Fruit fly (Drosophila melanogaster) whole organism, embryonic: Measurements from ENCODE around the gene CG5618.

Experiments used
- Ada2b ChIP-seq: fragments of 200-800 bp; sonication (Bioruptor generic); IDR thresholded peaks from 2 replicates; pipeline ENCODE4 v1.3.6; 2022; ENCODE audit warnings: missing biosample characterization, missing genetic modification characterization
- Adf1 ChIP-seq: fragments of 200-800 bp; sonication (Bioruptor generic); IDR thresholded peaks from 2 replicates; pipeline ENCODE4 v1.3.6; 2022; ENCODE audit warnings: missing biosample characterization, missing genetic modification characterization
- Antp ChIP-seq: fragments of 200-800 bp; sonication (Bioruptor generic); optimal IDR thresholded peaks from 3 replicates; lab custom pipeline; 2016; ENCODE audit warnings: missing biosample characterization, missing genetic modification characterization
- C15 ChIP-seq: fragments of 200-800 bp; sonication (Bioruptor generic); IDR thresholded peaks from 3 replicates; pipeline ENCODE4 v1.3.6; 2022; ENCODE audit warnings: missing biosample characterization, missing genetic modification characterization
- CG10366 ChIP-seq: fragments of 200-800 bp; sonication (Bioruptor generic); IDR thresholded peaks from 2 replicates; pipeline ENCODE4 v1.3.6; 2022; ENCODE audit warnings: missing biosample characterization, missing genetic modification characterization
- CG10543 ChIP-seq: fragments of 200-800 bp; sonication (Bioruptor generic); optimal IDR thresholded peaks from 3 replicates; lab custom pipeline; 2017; ENCODE audit warnings: missing biosample characterization, mild to moderate bottlenecking, missing genetic modification characterization, moderate library complexity
- CG15269 ChIP-seq: fragments of 200-800 bp; sonication (Bioruptor generic); optimal IDR thresholded peaks from 2 replicates; lab custom pipeline; 2018; ENCODE audit warnings: missing biosample characterization, mild to moderate bottlenecking, missing genetic modification characterization, moderate library complexity
- CG16815 ChIP-seq: fragments of 200-800 bp; sonication (Bioruptor generic); optimal IDR thresholded peaks from 3 replicates; lab custom pipeline; 2017; ENCODE audit warnings: missing biosample characterization, mild to moderate bottlenecking, missing genetic modification characterization
- CG17361 ChIP-seq: fragments of 200-800 bp; sonication (Bioruptor generic); IDR thresholded peaks from 3 replicates; pipeline ENCODE4 v1.3.6; 2022; ENCODE audit warnings: missing biosample characterization, missing genetic modification characterization
- CG2712 ChIP-seq: fragments of 200-800 bp; optimal IDR thresholded peaks from 3 replicates; lab custom pipeline; 2019; ENCODE audit warnings: missing biosample characterization, mild to moderate bottlenecking, missing genetic modification characterization, moderate library complexity
- CG2875 ChIP-seq: fragments of 200-800 bp; sonication (Bioruptor generic); optimal IDR thresholded peaks from 2 replicates; lab custom pipeline; 2017; ENCODE audit warnings: missing biosample characterization, mild to moderate bottlenecking, missing genetic modification characterization, missing genetic modification reagents
- CG31224 ChIP-seq: fragments of 200-800 bp; sonication (Bioruptor generic); IDR thresholded peaks from 2 replicates; pipeline ENCODE4 v1.3.6; 2022; ENCODE audit warnings: missing biosample characterization, missing genetic modification characterization
- CG31441 ChIP-seq: fragments of 200-800 bp; sonication (Bioruptor generic); IDR thresholded peaks from 2 replicates; pipeline ENCODE4 v1.3.6; 2022; ENCODE audit warnings: missing biosample characterization, missing genetic modification characterization
- CG3281 ChIP-seq: fragments of 200-800 bp; sonication (Bioruptor generic); optimal IDR thresholded peaks from 3 replicates; lab custom pipeline; 2017; ENCODE audit warnings: missing biosample characterization, mild to moderate bottlenecking, missing genetic modification characterization
- CG34376 ChIP-seq: fragments of 200-800 bp; sonication (Bioruptor generic); optimal IDR thresholded peaks from 2 replicates; lab custom pipeline; 2018; ENCODE audit warnings: missing biosample characterization, mild to moderate bottlenecking, missing genetic modification characterization
- CG4328 ChIP-seq: fragments of 200-800 bp; sonication (Bioruptor generic); optimal IDR thresholded peaks from 3 replicates; lab custom pipeline; 2017; ENCODE audit warnings: missing biosample characterization, missing genetic modification reagents, missing genetic modification characterization
- CG7987 ChIP-seq: fragments of 200-800 bp; sonication (Bioruptor generic); optimal IDR thresholded peaks from 2 replicates; lab custom pipeline; 2018; ENCODE audit warnings: missing biosample characterization, mild to moderate bottlenecking, missing genetic modification characterization, moderate library complexity
- CG8281 ChIP-seq: fragments of 200-800 bp; sonication (Bioruptor generic); optimal IDR thresholded peaks from 2 replicates; lab custom pipeline; 2018; ENCODE audit warnings: missing biosample characterization, mild to moderate bottlenecking, missing genetic modification characterization, moderate library complexity
- CG9215 ChIP-seq: fragments of 200-800 bp; sonication (Bioruptor generic); IDR thresholded peaks from 2 replicates; pipeline ENCODE4 v1.3.6; 2022; ENCODE audit warnings: missing biosample characterization, missing genetic modification characterization
- Chrac-16 ChIP-seq: fragments of 200-800 bp; sonication (Bioruptor generic); optimal IDR thresholded peaks from 3 replicates; lab custom pipeline; 2016; ENCODE audit warnings: missing biosample characterization, missing genetic modification characterization
- CoRest ChIP-seq: fragments of 200-800 bp; sonication (Bioruptor generic); optimal IDR thresholded peaks from 3 replicates; lab custom pipeline; 2018; ENCODE audit warnings: missing biosample characterization, mild to moderate bottlenecking, missing genetic modification characterization, moderate library complexity
- Deaf1 ChIP-seq: fragments of 200-800 bp; optimal IDR thresholded peaks from 3 replicates; lab custom pipeline; 2019; ENCODE audit warnings: missing biosample characterization, mild to moderate bottlenecking, missing genetic modification characterization, moderate library complexity
- Doc2 ChIP-seq: fragments of 200-800 bp; sonication (Bioruptor generic); IDR thresholded peaks from 2 replicates; pipeline ENCODE4 v1.3.6; 2022; ENCODE audit warnings: missing biosample characterization, missing genetic modification characterization
- E2f1 ChIP-seq: fragments of 200-800 bp; sonication (Bioruptor generic); IDR thresholded peaks from 2 replicates; pipeline ENCODE4 v1.3.6; 2022; ENCODE audit warnings: missing biosample characterization, missing genetic modification characterization
- Ets97D ChIP-seq: fragments of 200-800 bp; sonication (Bioruptor generic); optimal IDR thresholded peaks from 3 replicates; lab custom pipeline; 2016; ENCODE audit warnings: missing biosample characterization, missing genetic modification characterization
- MTF-1 ChIP-seq: fragments of 200-800 bp; sonication (Bioruptor generic); optimal IDR thresholded peaks from 2 replicates; lab custom pipeline; 2018; ENCODE audit warnings: missing biosample characterization, mild to moderate bottlenecking, missing genetic modification characterization, borderline replicate concordance
- Oli ChIP-seq: fragments of 200-800 bp; sonication (Bioruptor generic); optimal IDR thresholded peaks from 2 replicates; lab custom pipeline; 2018; ENCODE audit warnings: missing biosample characterization, mild to moderate bottlenecking, missing genetic modification characterization, moderate library complexity
- Rx ChIP-seq: fragments of 200-800 bp; sonication (Bioruptor generic); IDR thresholded peaks from 2 replicates; pipeline ENCODE4 v1.3.6; 2022; ENCODE audit warnings: missing biosample characterization, missing genetic modification characterization
- Sox100B ChIP-seq: fragments of 200-800 bp; sonication (Bioruptor generic); optimal IDR thresholded peaks from 3 replicates; lab custom pipeline; 2018; ENCODE audit warnings: missing biosample characterization, mild to moderate bottlenecking, missing genetic modification characterization
- al ChIP-seq: fragments of 200-800 bp; sonication (Bioruptor generic); IDR thresholded peaks from 2 replicates; pipeline ENCODE4 v1.3.6; 2022; ENCODE audit warnings: missing biosample characterization, missing genetic modification characterization
- ase ChIP-seq: fragments of 200-800 bp; sonication (Bioruptor generic); IDR thresholded peaks from 3 replicates; pipeline ENCODE4 v1.3.6; 2022; ENCODE audit warnings: missing biosample characterization, missing genetic modification characterization
- az2 ChIP-seq: fragments of 200-800 bp; sonication (Bioruptor generic); optimal IDR thresholded peaks from 3 replicates; lab custom pipeline; 2016; ENCODE audit warnings: missing biosample characterization, missing genetic modification characterization
- bcd ChIP-seq: fragments of 200-800 bp; sonication (Bioruptor generic); optimal IDR thresholded peaks from 2 replicates; lab custom pipeline; 2017; ENCODE audit warnings: missing biosample characterization, mild to moderate bottlenecking, missing genetic modification characterization
- cg ChIP-seq: fragments of 200-800 bp; sonication (Bioruptor generic); optimal IDR thresholded peaks from 3 replicates; lab custom pipeline; 2019; ENCODE audit warnings: missing biosample characterization, mild to moderate bottlenecking, missing genetic modification characterization, moderate library complexity
- chif ChIP-seq, 2 experiments: fragments of 200-800 bp; sonication (Bioruptor generic); optimal IDR thresholded peaks; 3 replicates each; lab custom pipeline; 2016; ENCODE audit warnings: missing biosample characterization in 2 of 2, missing genetic modification characterization in 2 of 2
- dysf ChIP-seq: fragments of 200-800 bp; sonication (Bioruptor generic); IDR thresholded peaks from 3 replicates; pipeline ENCODE4 v1.3.6; 2022; ENCODE audit warnings: missing biosample characterization, missing genetic modification characterization
- emc ChIP-seq: fragments of 200-800 bp; sonication (Bioruptor generic); optimal IDR thresholded peaks from 2 replicates; lab custom pipeline; 2016; ENCODE audit warnings: missing biosample characterization, missing genetic modification characterization
- gro ChIP-seq: fragments of 200-800 bp; sonication (Bioruptor generic); optimal IDR thresholded peaks from 2 replicates; lab custom pipeline; 2016; ENCODE audit warnings: missing biosample characterization, missing genetic modification characterization
- insv ChIP-seq, 2 experiments: fragments of 200-800 bp; sonication (Bioruptor generic); optimal IDR thresholded peaks; 3 replicates each; lab custom pipeline; 2016 to 2018; ENCODE audit warnings: missing biosample characterization in 2 of 2, missing genetic modification characterization in 2 of 2
- jing ChIP-seq: fragments of 200-800 bp; sonication (Bioruptor generic); optimal IDR thresholded peaks from 2 replicates; lab custom pipeline; 2018; ENCODE audit warnings: missing biosample characterization, mild to moderate bottlenecking, missing genetic modification characterization
- lab ChIP-seq: fragments of 200-800 bp; sonication (Bioruptor generic); optimal IDR thresholded peaks from 3 replicates; lab custom pipeline; 2017; ENCODE audit warnings: missing biosample characterization, missing genetic modification characterization, mild to moderate bottlenecking, moderate library complexity, missing genetic modification reagents
- luna ChIP-seq: fragments of 200-800 bp; sonication (Bioruptor generic); optimal IDR thresholded peaks from 2 replicates; lab custom pipeline; 2016; ENCODE audit warnings: missing biosample characterization, missing genetic modification characterization
- prd ChIP-seq, 3 experiments: fragments of >200 bp in 2 of 3; fragments of 200-800 bp in 1 of 3; sonication (Bioruptor generic) in 1 of 3; optimal IDR thresholded peaks in 2 of 3; IDR thresholded peaks in 1 of 3; 2 replicates in 2 of 3; 3 replicates in 1 of 3; pipeline versions ENCODE4 v1.3.6 to Lab custom; 2017 to 2022; ENCODE audit warnings: missing biosample characterization in 1 of 3, missing genetic modification characterization in 1 of 3
- psq ChIP-seq: fragments of 200-800 bp; sonication (Bioruptor generic); optimal IDR thresholded peaks from 2 replicates; lab custom pipeline; 2017; ENCODE audit warnings: missing biosample characterization, missing genetic modification characterization
- row ChIP-seq: fragments of 200-800 bp; sonication (Bioruptor generic); IDR thresholded peaks from 3 replicates; pipeline ENCODE4 v1.3.6; 2022; ENCODE audit warnings: missing biosample characterization, missing genetic modification characterization
- tna ChIP-seq: fragments of 200-800 bp; sonication (Bioruptor generic); IDR thresholded peaks from 2 replicates; pipeline ENCODE4 v1.3.6; 2022; ENCODE audit warnings: missing biosample characterization, missing genetic modification characterization; ENCODE audit not compliant: partially characterized antibody
- trh ChIP-seq: fragments of 200-800 bp; sonication (Bioruptor generic); optimal IDR thresholded peaks from 2 replicates; lab custom pipeline; 2016; ENCODE audit warnings: missing biosample characterization, missing genetic modification characterization
- zfh1 ChIP-seq: fragments of 200-800 bp; sonication (Bioruptor generic); IDR thresholded peaks from 3 replicates; pipeline ENCODE4 v1.3.6; 2022; ENCODE audit warnings: missing biosample characterization, missing genetic modification characterization
- zfh2 ChIP-seq: fragments of 200-800 bp; sonication (Bioruptor generic); optimal IDR thresholded peaks from 2 replicates; lab custom pipeline; 2016; ENCODE audit warnings: missing biosample characterization, missing genetic modification characterization

CG5618 gene

dm6 chr3L:20395257-20395909, 42.1 kb downstream of the CG5618 start (continued):
- TF ChIP-seq trh (GFP tag; lab: Kevin White, UChicago) = no peak
- TF ChIP-seq CG31441 = 0 out of 2 replicates have a peak, but pooled peaks have one; percentile 24
- TF ChIP-seq E2f1 = peak; percentile 54; the same call in 1 of the 2 replicates
- no peak for TF ChIP-seq luna (GFP tag; lab: Kevin White, UChicago)
- TF ChIP-seq Chrac-16 (GFP tag; lab: Kevin White, UChicago) = peak; percentile 37
- peak; percentile 58; the same call in 2 of the 3 replicates for TF ChIP-seq dysf (GFP tag; lab: Robert Waterston, UW)
- peak; percentile 11 for TF ChIP-seq Ets97D (GFP tag; lab: Kevin White, UChicago)
- TF ChIP-seq C15 = no peak
- TF ChIP-seq jing (GFP tag; lab: Kevin White, UChicago) = no peak
- TF ChIP-seq prd (optimal IDR thresholded peaks at IDR 0.05; lab: Kevin White, UChicago) = no peak
- TF ChIP-seq prd (GFP tag; IDR thresholded peaks at IDR 0.05; lab: Robert Waterston, UW) = peak; percentile 51
- TF ChIP-seq gro (GFP tag; lab: Kevin White, UChicago) = peak; percentile 23
- peak; percentile 90 for TF ChIP-seq CG10543 (GFP tag; lab: Kevin White, UChicago)
- peak; percentile 38 for TF ChIP-seq CG9215 (GFP tag; lab: Robert Waterston, UW)
- TF ChIP-seq zfh2 (GFP tag; lab: Kevin White, UChicago) = peak; percentile 69
- TF ChIP-seq Sox100B (GFP tag; lab: Kevin White, UChicago) = peak; percentile 13
- no peak for TF ChIP-seq Doc2 (GFP tag; lab: Robert Waterston, UW)
- TF ChIP-seq ase (GFP tag; lab: Robert Waterston, UW) = no peak
- TF ChIP-seq CG17361 (GFP tag; lab: Robert Waterston, UW) = peak; percentile 51; the same call in 1 of the 3 replicates
- no peak for TF ChIP-seq CG31224 (GFP tag; lab: Robert Waterston, UW)
- TF ChIP-seq psq (GFP tag; lab: Kevin White, UChicago) = no peak
- TF ChIP-seq CG7987 (GFP tag; lab: Kevin White, UChicago) = peak; percentile 44
- TF ChIP-seq emc (GFP tag; lab: Kevin White, UChicago) = peak; percentile 56
- peak; percentile 37 for TF ChIP-seq Deaf1 (tag; lab: Kevin White, UChicago)
- TF ChIP-seq tna (GFP tag; lab: Robert Waterston, UW) = no peak
- peak; percentile 78 for TF ChIP-seq row (GFP tag; lab: Robert Waterston, UW)
- TF ChIP-seq CG16815 (GFP tag; lab: Kevin White, UChicago) = peak; percentile 49
- TF ChIP-seq Oli = peak; percentile 48
- peak; percentile 31; the same call in 1 of the 2 replicates for TF ChIP-seq CG10366 (GFP tag; lab: Robert Waterston, UW)
- TF ChIP-seq insv (GFP tag; optimal IDR thresholded peaks at IDR 0.05; lab: Kevin White, UChicago) = no peak
- no peak for TF ChIP-seq zfh1 (GFP tag; lab: Robert Waterston, UW)
- peak; percentile 53 for TF ChIP-seq bcd
- peak; percentile 36 for TF ChIP-seq cg
- no peak for TF ChIP-seq MTF-1
- TF ChIP-seq CG2875 = no peak
- peak; percentile 82 for TF ChIP-seq CG34376 (GFP tag; lab: Kevin White, UChicago)
- TF ChIP-seq CG4328 (GFP tag; lab: Kevin White, UChicago) = peak; percentile 34
- TF ChIP-seq Rx (GFP tag; lab: Robert Waterston, UW) = no peak
- peak; percentile 12 for TF ChIP-seq CG8281 (tag; lab: Kevin White, UChicago)
- TF ChIP-seq al (GFP tag; lab: Robert Waterston, UW) = peak; percentile 13; the same call in 1 of the 2 replicates
- peak; percentile 55 for TF ChIP-seq CG15269 (tag; lab: Kevin White, UChicago)
- peak; percentile 62 for TF ChIP-seq CG3281 (GFP tag; lab: Kevin White, UChicago)
- TF ChIP-seq CG2712 (tag; lab: Kevin White, UChicago) = peak; percentile 33
- peak; percentile 31; the same call in 1 of the 2 replicates for TF ChIP-seq Ada2b (GFP tag; lab: Robert Waterston, UW)
- peak; percentile 55 for TF ChIP-seq Adf1 (GFP tag; lab: Robert Waterston, UW)
- TF ChIP-seq chif (GFP tag; optimal IDR thresholded peaks at IDR 0.05; lab: Kevin White, UChicago) = peak in 1 of 2 experiments; percentile 2
- TF ChIP-seq CoRest (tag; lab: Kevin White, UChicago) = peak; percentile 57
- no peak for TF ChIP-seq az2
- TF ChIP-seq lab (GFP tag; lab: Kevin White, UChicago) = peak; percentile 65
- TF ChIP-seq Antp (GFP tag; lab: Kevin White, UChicago) = peak; percentile 13
